Worm (Caenorhabditis elegans): Measurements from ENCODE around the gene him-8.
A peak's percentile ranks its signal among the peaks of the same experiment; 100 is the strongest.

Gene him-8

DNA sequence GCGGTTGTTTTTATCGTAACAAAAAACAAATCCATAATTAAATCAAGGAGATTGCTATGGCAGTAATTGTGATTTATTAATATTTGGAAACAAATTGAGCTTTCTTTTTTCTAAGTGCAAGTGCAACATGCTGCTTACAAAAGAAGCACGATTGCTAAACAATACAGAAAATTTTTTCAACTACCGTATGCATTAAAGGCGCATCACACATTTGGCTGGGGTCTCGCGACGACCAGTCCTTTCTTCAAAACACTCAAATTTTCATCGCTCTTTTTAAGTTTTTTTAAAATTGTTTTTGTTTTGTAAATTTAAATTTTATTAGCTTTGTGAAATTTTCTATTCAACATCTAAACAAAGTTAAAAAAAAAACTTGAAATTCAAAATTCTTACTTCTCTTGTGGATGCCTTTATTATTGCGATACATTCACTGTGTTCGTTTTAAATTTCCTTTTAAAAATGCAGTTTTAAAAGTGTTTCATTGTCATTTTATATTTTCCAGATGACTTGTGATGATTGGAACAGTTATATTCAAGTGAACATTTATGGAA, 15.0 kb upstream of the him-8 start, which contains the start of gene zim-1:
Gene zim-1 (plus strand): TSS at position 498 of the 548 bp plus-strand sequence.
- TF ChIP-seq daf-19 (GFP tag; conservative IDR thresholded peaks at IDR 0.05): no peak
- no peak for TF ChIP-seq ztf-7 (tag; optimal IDR thresholded peaks at IDR 0.05)
- no peak for TF ChIP-seq madf-9 (GFP tag; conservative IDR thresholded peaks at IDR 0.05)
- TF ChIP-seq egl-43 (GFP tag; IDR thresholded peaks at IDR 0.05): no peak
- no peak for TF ChIP-seq zag-1 (tag; optimal IDR thresholded peaks at IDR 0.05)
- no peak for TF ChIP-seq ZK337.2 (GFP tag; IDR thresholded peaks at IDR 0.05)
- no peak for TF ChIP-seq mes-2 (tag; optimal IDR thresholded peaks at IDR 0.05; ENCODE audit: poor library complexity, severe bottlenecking)
- no peak for TF ChIP-seq F37D6.2 (tag; optimal IDR thresholded peaks at IDR 0.05)
- no peak for TF ChIP-seq T20F7.1 (GFP tag; optimal IDR thresholded peaks at IDR 0.05)
- no peak for TF ChIP-seq snpc-1.2 (GFP tag; IDR thresholded peaks at IDR 0.05)
- no peak for TF ChIP-seq nhr-77 (tag; optimal IDR thresholded peaks at IDR 0.05)
- TF ChIP-seq nhr-41 (GFP tag; IDR thresholded peaks at IDR 0.05): no peak

DNA sequence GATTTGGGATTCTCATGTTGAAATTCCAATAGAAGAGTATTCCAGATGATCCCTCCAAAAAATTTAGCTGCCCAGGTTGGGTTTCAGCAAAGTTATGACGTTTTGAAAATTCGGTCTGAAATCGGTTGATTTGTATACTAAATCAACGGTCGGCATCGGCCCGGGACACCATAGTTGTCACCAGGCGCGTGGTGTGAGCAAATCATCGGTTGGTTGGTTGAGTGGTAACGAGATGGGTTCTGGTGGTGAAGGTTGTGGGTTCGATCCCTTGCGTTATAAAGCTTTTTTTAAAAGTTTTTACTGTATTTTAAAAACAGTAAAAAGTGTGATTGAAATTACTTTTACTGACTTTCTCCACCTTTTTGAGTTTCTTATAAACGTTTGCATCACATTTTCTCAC, 13.2 kb upstream of the him-8 start:
- 0 out of 2 replicates have a peak, but pooled peaks have one; percentile 30 for TF ChIP-seq arid-1 (GFP tag; conservative IDR thresholded peaks at IDR 0.05)
- peak; percentile 70; the same call in 1 of the 2 replicates for TF ChIP-seq lim-7 (GFP tag; IDR thresholded peaks at IDR 0.05)
- TF ChIP-seq vab-7 (GFP tag; IDR thresholded peaks at IDR 0.05): peak; percentile 66
- peak; percentile 62; the same call in 1 of the 2 replicates for TF ChIP-seq Y48G9A.11 (GFP tag; IDR thresholded peaks at IDR 0.05)
- TF ChIP-seq dmd-8 (GFP tag; IDR thresholded peaks at IDR 0.05): 0 out of 2 replicates have a peak, but pooled peaks have one; percentile 52

DNA sequence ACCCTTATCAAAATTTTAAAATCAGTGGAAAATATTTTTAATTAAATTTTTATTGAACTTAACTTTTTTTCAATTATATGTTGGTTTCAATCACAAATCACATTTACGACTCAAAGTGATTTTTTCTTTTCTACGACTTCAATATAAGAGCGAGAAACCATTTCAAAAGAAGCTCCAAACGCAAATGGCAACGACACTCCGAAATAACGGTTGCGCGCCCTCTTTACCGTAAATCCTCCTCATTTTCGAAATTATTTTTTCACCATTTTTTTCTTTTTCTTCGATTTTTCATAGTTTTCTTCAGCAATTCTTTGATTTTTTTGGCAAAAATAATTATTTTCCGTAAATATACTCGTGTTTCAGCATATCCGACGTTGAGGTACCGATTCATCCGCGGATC, 8.7 kb upstream of the him-8 start:
- peak; percentile 97 for TF ChIP-seq Y48G9A.11 (GFP tag; IDR thresholded peaks at IDR 0.05)

DNA sequence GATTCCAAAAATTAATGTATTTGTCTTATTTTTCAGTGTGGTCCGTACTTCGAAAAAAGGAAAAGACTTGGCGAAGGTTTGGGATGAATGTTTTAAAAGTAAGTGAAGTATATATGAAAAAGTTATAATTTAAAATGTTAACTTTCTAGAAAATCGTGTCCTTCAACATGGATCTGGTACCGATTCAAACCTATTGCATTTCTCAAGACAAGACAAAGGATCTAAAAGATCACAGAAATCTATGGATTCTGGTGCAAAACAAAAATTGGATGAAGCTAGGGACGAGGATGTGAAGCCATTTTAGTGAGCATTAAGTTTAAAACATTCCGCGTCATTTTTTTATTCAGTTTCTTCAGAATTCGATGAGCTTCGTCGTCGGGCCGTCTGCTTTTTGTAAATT, 6.8 kb upstream of the him-8 start, which contains the start of gene zim-2:
Gene zim-2 (plus strand): TSS at position 301 of the 400 bp plus-strand sequence.
- TF ChIP-seq nhr-42 (GFP tag; IDR thresholded peaks at IDR 0.05): no peak
- peak in 1 of 2 experiments; percentile 43 for TF ChIP-seq unc-62 (GFP tag; optimal IDR thresholded peaks at IDR 0.05 in 1 of 2)
- no peak for TF ChIP-seq unc-62 (tag; optimal IDR thresholded peaks at IDR 0.05)

DNA sequence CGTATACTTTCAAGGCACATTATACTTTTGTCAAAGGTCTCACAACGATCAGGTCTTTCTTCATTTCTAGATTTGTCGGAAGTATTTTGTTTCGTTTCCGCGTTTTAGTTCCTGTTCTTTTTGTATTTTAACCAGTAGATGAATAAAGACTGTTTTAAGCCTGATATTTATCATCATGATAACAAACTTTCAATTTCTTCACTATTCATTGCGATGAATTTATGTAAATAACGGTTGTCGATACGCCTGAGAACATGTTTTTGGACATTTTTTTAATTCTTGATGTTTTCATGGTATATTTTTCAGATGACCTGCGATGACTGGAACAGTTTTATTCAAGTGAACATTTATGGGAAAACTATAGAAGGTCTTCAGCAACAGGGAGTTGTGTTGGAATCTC, 3.3 kb upstream of the him-8 start, which contains the start of gene zim-3:
Gene zim-3 (plus strand): TSS at position 301 of the 400 bp plus-strand sequence.
- no peak for TF ChIP-seq hlh-11 (tag; optimal IDR thresholded peaks at IDR 0.05)
- no peak for TF ChIP-seq lin-39 (tag; optimal IDR thresholded peaks at IDR 0.05)
- TF ChIP-seq nhr-41 (GFP tag; IDR thresholded peaks at IDR 0.05): no peak
- no peak for TF ChIP-seq egl-27 (tag; optimal IDR thresholded peaks at IDR 0.05)
- no peak for TF ChIP-seq dmd-8 (GFP tag; IDR thresholded peaks at IDR 0.05)

DNA sequence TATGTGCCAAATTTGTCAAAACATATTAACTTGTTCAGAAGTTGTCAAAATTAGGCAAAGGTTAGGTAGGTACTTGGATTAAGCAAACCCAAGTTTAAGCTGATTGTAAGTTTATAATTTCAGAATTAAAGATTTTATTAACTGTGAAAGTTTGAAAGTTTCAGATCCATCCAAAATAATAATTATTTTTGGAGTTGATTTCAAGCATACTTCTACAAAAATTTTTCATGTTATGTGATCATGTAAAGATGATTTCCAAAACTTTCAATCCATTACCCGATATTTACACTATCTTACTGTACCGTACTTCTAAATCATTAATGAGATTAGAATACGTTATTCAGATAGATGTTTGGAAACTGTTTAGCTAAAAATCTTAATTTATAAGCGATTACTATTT, 2.9 kb downstream of the him-8 start:
- TF ChIP-seq nhr-77 (tag; optimal IDR thresholded peaks at IDR 0.05) (no peak), aha-1 (tag) (peak; percentile 97)

DNA sequence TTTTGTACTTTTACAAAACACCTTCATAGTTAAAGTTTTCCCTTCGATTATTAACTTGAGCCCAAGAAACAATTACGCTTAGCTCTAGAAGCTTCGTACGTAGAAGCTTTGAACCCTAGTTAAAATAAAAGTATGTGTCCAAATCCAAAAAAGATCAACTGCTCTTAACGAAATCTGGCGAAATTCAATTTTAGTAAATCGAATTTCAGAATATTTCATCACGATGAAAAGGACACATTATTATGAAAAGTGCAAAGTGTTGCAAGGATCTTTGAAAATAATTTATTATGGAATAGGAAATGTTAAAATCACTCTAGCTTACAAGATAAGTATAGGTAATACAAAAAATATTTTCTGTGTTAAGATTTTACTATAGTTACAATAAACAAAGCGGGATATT, 3.6 kb downstream of the him-8 start:
- no peak for TF ChIP-seq D1046.2 (GFP tag; IDR thresholded peaks at IDR 0.05)
- TF ChIP-seq madf-5 (GFP tag; IDR thresholded peaks at IDR 0.05): no peak
- TF ChIP-seq Y105C5A.15 (GFP tag; IDR thresholded peaks at IDR 0.05): no peak
- peak; percentile 68 for TF ChIP-seq ces-1 (GFP tag; optimal IDR thresholded peaks at IDR 0.05)
- no peak for TF ChIP-seq T26A8.4 (GFP tag; IDR thresholded peaks at IDR 0.05)
- no peak for TF ChIP-seq nhr-41 (GFP tag; IDR thresholded peaks at IDR 0.05)

Data from whole organism, L4 larva.